Worm (Caenorhabditis elegans) whole organism, L2 larva: Measurements from ENCODE around the gene srj-42.
A peak's percentile ranks its signal among the peaks of the same experiment; 100 is the strongest.

Source experiments
- C34F6.9 ChIP-seq: fragments of 150-350 bp; optimal IDR thresholded peaks from 2 replicates; lab custom pipeline; 2014; ENCODE audit warnings: missing biosample characterization, missing genetic modification characterization
- F13H6.1 ChIP-seq: sonication (generic microtip); optimal IDR thresholded peaks from 2 replicates; lab custom pipeline; 2016; ENCODE audit warnings: missing genetic modification characterization, missing compliant biosample characterization
- R02D3.7 ChIP-seq: fragments of 150-350 bp; optimal IDR thresholded peaks from 2 replicates; lab custom pipeline; 2014; ENCODE audit warnings: missing biosample characterization, missing genetic modification characterization
- alr-1 ChIP-seq: fragments of 150-350 bp; optimal IDR thresholded peaks from 2 replicates; lab custom pipeline; 2014; ENCODE audit warnings: missing biosample characterization, missing genetic modification characterization
- ama-1 ChIP-seq: fragments of 150-350 bp; optimal IDR thresholded peaks from 2 replicates; lab custom pipeline; 2018; ENCODE audit warnings: inconsistent platforms
- blmp-1 ChIP-seq: sonication (generic microtip); optimal IDR thresholded peaks from 2 replicates; lab custom pipeline; 2017; ENCODE audit warnings: missing genetic modification characterization, mild to moderate bottlenecking, missing compliant biosample characterization, antibody characterized with exemption, moderate library complexity; ENCODE audit not compliant: insufficient read depth
- ceh-16 ChIP-seq: fragments of 150-350 bp; optimal IDR thresholded peaks from 2 replicates; lab custom pipeline; 2014; ENCODE audit warnings: missing biosample characterization, missing genetic modification characterization
- egl-27 ChIP-seq: sonication (generic microtip); optimal IDR thresholded peaks from 3 replicates; lab custom pipeline; 2017; ENCODE audit warnings: missing biosample characterization, missing genetic modification reagents, missing genetic modification characterization
- elt-3 ChIP-seq: sonication (generic microtip); optimal IDR thresholded peaks from 2 replicates; lab custom pipeline; 2017; ENCODE audit warnings: missing biosample characterization, missing genetic modification characterization
- gmeb-1 ChIP-seq: fragments of 150-350 bp; optimal IDR thresholded peaks from 2 replicates; lab custom pipeline; 2014; ENCODE audit warnings: missing biosample characterization, missing genetic modification characterization
- lin-11 ChIP-seq: fragments of 150-350 bp; sonication (generic microtip); optimal IDR thresholded peaks from 2 replicates; lab custom pipeline; 2014; ENCODE audit warnings: missing biosample characterization, missing genetic modification characterization, inconsistent platforms, mixed read lengths
- lin-13 ChIP-seq: fragments of 150-350 bp; optimal IDR thresholded peaks from 2 replicates; lab custom pipeline; 2014; ENCODE audit warnings: missing biosample characterization, missing genetic modification reagents, missing genetic modification characterization
- lin-39 ChIP-seq: fragments of 150-350 bp; optimal IDR thresholded peaks from 2 replicates; lab custom pipeline; 2014; ENCODE audit warnings: missing biosample characterization, missing genetic modification reagents, missing genetic modification characterization
- lsy-2 ChIP-seq, 2 experiments: fragments of 150-350 bp in 1 of 2; sonication (generic microtip) in 1 of 2; optimal IDR thresholded peaks; 2 replicates each; lab custom pipeline; 2014 to 2017; ENCODE audit warnings: missing biosample characterization in 2 of 2, missing genetic modification characterization in 2 of 2
- mab-5 ChIP-seq: fragments of 150-350 bp; optimal IDR thresholded peaks from 2 replicates; lab custom pipeline; 2014; ENCODE audit warnings: missing biosample characterization, missing genetic modification characterization
- mbf-1 ChIP-seq: sonication (generic microtip); optimal IDR thresholded peaks from 2 replicates; lab custom pipeline; 2017; ENCODE audit warnings: missing biosample characterization, missing genetic modification characterization
- mdl-1 ChIP-seq, 2 experiments: fragments of 150-350 bp in 1 of 2; sonication (generic microtip) in 1 of 2; optimal IDR thresholded peaks; 2 replicates each; lab custom pipeline; 2017; ENCODE audit warnings: missing biosample characterization in 2 of 2, missing genetic modification characterization in 2 of 2
- nhr-12 ChIP-seq: fragments of 150-350 bp; optimal IDR thresholded peaks from 2 replicates; lab custom pipeline; 2014; ENCODE audit warnings: missing biosample characterization, missing genetic modification characterization
- nhr-129 ChIP-seq: fragments of 150-350 bp; optimal IDR thresholded peaks from 2 replicates; lab custom pipeline; 2014; ENCODE audit warnings: missing biosample characterization, missing genetic modification characterization
- nhr-21 ChIP-seq: fragments of 150-350 bp; optimal IDR thresholded peaks from 2 replicates; lab custom pipeline; 2014; ENCODE audit warnings: missing biosample characterization, missing genetic modification characterization
- nhr-237 ChIP-seq: fragments of 150-350 bp; optimal IDR thresholded peaks from 2 replicates; lab custom pipeline; 2014; ENCODE audit warnings: missing biosample characterization, missing genetic modification characterization
- sem-4 ChIP-seq: fragments of 150-350 bp; optimal IDR thresholded peaks from 2 replicates; lab custom pipeline; 2014; ENCODE audit warnings: missing biosample characterization, missing genetic modification reagents, missing genetic modification characterization
- skn-1 ChIP-seq: sonication (generic microtip); optimal IDR thresholded peaks from 2 replicates; lab custom pipeline; 2017; ENCODE audit warnings: missing biosample characterization, missing genetic modification characterization
- snpc-4 ChIP-seq: fragments of 150-350 bp; optimal IDR thresholded peaks from 2 replicates; lab custom pipeline; 2014; ENCODE audit warnings: missing biosample characterization, missing genetic modification characterization
- unc-55 ChIP-seq: fragments of 150-350 bp; sonication (generic microtip); optimal IDR thresholded peaks from 3 replicates; lab custom pipeline; 2014; ENCODE audit warnings: missing biosample characterization, missing genetic modification reagents, missing genetic modification characterization
- unc-62 ChIP-seq: fragments of 150-350 bp; optimal IDR thresholded peaks from 2 replicates; lab custom pipeline; 2014; ENCODE audit warnings: missing biosample characterization, missing genetic modification reagents, missing genetic modification characterization
- zag-1 ChIP-seq: fragments of 150-350 bp; optimal IDR thresholded peaks from 2 replicates; lab custom pipeline; 2014; ENCODE audit warnings: missing biosample characterization, missing genetic modification characterization
- ztf-11 ChIP-seq: sonication (generic microtip); optimal IDR thresholded peaks from 2 replicates; lab custom pipeline; 2017; ENCODE audit warnings: missing biosample characterization, missing genetic modification characterization
- ztf-4 ChIP-seq: fragments of 150-350 bp; optimal IDR thresholded peaks from 2 replicates; lab custom pipeline; 2014; ENCODE audit warnings: missing biosample characterization, missing genetic modification characterization

srj-42 gene

DNA sequence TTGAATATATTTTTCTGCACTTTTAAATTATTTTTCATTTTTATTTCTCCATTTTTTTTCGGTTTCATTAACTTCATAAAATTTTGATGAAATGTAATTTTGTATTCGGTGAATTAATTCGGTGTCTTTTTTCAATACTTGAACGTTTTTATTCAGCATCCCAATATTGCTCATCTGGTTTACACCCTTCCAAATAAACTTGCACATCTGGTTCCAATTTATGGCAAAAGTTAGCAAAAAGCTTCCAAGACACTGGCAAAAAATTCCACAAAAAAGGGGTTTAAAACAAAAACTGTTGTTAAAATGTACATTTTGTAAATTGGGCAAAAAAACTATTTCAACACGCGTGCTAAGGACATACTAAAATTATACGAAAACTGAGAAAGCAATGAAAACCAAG lies 28.2 kb upstream of the srj-42 start:
- TF ChIP-seq skn-1 (tag; lab: Kevin White, UChicago) (no peak), elt-3 (tag; lab: Kevin White, UChicago) (no peak), mdl-1 (tag; optimal IDR thresholded peaks at IDR 0.05; lab: Kevin White, UChicago) (no peak), C34F6.9 (no peak), nhr-129 (no peak), lsy-2 (tag; optimal IDR thresholded peaks at IDR 0.05; lab: Kevin White, UChicago) (no peak), ztf-4 (tag; lab: Kevin White, UChicago) (no peak), sem-4 (no peak), lin-39 (tag; lab: Kevin White, UChicago) (no peak), nhr-21 (tag; lab: Kevin White, UChicago) (no peak), ama-1 (lab: Kevin White, UChicago) (no peak), mab-5 (tag; lab: Kevin White, UChicago) (no peak), mbf-1 (tag; lab: Kevin White, UChicago) (no peak), alr-1 (tag; lab: Kevin White, UChicago) (no peak), R02D3.7 (no peak), lin-13 (GFP tag; lab: Kevin White, UChicago) (no peak), zag-1 (tag; lab: Kevin White, UChicago) (no peak)

DNA sequence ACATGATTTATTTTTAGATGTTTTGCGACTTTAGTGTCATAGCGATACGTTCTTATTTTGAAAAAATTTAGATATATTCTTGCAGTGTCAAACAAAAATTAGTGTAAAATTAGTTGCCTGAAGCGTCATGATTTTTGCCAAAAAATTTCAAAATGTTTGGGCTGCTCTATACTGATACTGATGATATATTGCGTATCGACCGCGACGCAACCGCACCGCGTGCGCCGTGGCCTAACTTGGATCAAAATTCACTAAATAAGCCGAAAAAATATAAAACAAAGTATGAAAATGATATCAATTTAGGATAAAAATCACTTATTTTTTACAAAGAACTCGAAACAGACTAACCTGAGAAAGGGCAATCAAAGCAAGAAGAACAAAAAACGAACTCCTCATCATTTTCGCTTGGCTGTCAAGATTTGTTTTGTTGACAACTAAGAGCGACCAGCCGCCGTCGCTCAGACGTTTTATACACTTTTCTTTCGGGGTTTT lies 23.4 kb upstream of the srj-42 start, which contains the start of gene ccg-1:
TSS of gene ccg-1 (minus strand) at position 442 of the 492 bp plus-strand sequence.
- TF ChIP-seq egl-27 (tag; lab: Kevin White, UChicago), result no peak
- TF ChIP-seq elt-3 (tag; lab: Kevin White, UChicago), result no peak
- peak; percentile 13 for TF ChIP-seq C34F6.9
- TF ChIP-seq ama-1 (lab: Kevin White, UChicago), result peak; percentile 60

DNA sequence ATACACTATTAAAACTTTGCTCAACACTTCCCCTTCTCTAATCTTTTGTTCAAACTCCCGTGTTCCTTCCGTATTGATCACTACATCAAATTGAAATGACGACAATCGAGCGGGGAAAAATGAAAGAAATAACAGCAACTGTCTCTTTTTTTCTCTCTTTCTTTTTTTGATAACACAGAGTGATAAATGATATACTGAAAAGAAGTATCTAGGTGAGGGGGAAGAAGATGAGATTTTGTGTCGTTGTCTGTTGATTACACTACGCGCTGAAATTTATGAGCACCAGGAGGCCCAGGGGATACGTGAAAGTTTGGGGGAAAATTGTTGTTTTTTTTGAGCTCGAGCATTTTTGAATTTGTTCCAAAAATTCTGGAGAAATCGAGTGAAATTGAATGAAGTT lies 22.0 kb upstream of the srj-42 start:
- TF ChIP-seq C34F6.9, result peak; percentile 23
- peak; percentile 9 for TF ChIP-seq mab-5 (tag; lab: Kevin White, UChicago)
- TF ChIP-seq unc-62 (GFP tag; lab: Kevin White, UChicago), result no peak

DNA sequence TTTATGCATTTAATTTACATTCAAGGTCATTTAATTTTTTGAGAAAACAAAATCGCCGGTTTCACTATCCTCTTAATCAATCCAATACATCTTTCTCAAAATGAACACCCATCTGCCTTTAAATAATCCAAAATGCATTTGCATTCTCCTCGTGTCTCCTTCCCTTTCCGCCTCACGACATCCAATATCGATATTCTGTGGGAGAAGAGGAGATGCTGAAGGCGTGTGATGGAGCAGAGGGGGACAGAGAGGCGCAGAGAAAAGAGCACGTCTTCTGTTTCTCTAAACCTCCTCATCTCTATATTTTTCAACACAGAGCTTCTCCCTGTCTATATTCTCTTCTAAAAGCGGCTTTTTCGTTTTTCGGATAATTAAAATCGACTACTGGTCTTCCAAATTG lies 7.5 kb upstream of the srj-42 start, which contains the start of gene Y73F8A.5:
TSS of gene Y73F8A.5 (plus strand) at position 321 of the 400 bp plus-strand sequence.
- TF ChIP-seq lsy-2 (tag; optimal IDR thresholded peaks at IDR 0.05; lab: Kevin White, UChicago) (no peak), ztf-11 (tag; lab: Kevin White, UChicago) (no peak), blmp-1 (tag; lab: Kevin White, UChicago) (no peak), nhr-12 (tag; lab: Kevin White, UChicago) (no peak), nhr-237 (tag; lab: Kevin White, UChicago) (no peak), unc-62 (GFP tag; lab: Kevin White, UChicago) (no peak), snpc-4 (tag; lab: Kevin White, UChicago) (no peak), zag-1 (tag; lab: Kevin White, UChicago) (no peak), mbf-1 (tag; lab: Kevin White, UChicago) (no peak), gmeb-1 (tag; lab: Kevin White, UChicago) (no peak), elt-3 (tag; lab: Kevin White, UChicago) (no peak), lin-11 (tag; lab: Kevin White, UChicago) (no peak), unc-55 (GFP tag; lab: Kevin White, UChicago) (peak; percentile 83), egl-27 (tag; lab: Kevin White, UChicago) (no peak), C34F6.9 (peak; percentile 78), F13H6.1 (tag; lab: Kevin White, UChicago) (peak; percentile 35), mdl-1 (tag; optimal IDR thresholded peaks at IDR 0.05; lab: Kevin White, UChicago) (peak in 1 of 2 experiments; percentile 10)

DNA sequence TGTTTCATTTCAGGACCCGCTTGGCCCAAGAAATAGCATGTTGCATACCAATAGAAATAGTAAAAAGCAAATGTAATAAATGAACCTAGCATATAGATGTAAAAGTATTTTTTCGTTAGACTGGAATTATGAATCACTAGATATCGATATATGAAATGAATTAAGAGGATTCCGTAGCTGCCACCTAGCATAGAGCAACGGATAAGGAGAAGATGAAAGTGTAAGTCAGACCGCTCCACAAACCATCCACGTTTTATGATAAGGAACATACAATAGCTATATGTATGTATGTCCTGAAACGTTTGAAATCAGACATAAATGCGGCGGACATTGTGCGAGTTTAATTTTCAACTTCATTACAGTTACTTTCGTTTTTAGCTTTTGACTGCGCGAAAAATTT lies 982 bp downstream of the srj-42 start:
- TF ChIP-seq ceh-16 (tag; lab: Kevin White, UChicago), result no peak
- TF ChIP-seq, all 48 proteins: peak for 0

DNA sequence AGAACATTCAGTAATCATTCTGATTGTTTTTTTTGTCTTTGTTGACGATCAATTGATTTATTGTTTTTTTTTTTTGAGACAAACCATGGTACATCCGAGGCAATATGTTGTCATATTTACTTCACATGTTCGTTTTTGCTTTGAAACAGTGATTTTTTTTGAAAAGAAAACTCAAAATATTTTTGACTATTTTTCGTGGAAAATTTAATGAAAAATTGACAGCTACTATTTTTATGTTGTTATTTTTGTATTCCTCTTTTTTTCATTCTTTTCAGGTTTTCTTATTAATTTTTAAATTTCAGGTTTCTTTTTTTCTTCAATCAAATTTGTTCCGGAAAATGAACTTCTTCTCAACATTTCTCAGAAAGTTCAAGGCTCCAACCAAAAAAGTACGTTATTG lies 6.4 kb downstream of the srj-42 start, which contains the start of gene Y73F8A.36:
TSS of gene Y73F8A.36 (plus strand) at position 301 of the 400 bp plus-strand sequence.
- no peak for TF ChIP-seq egl-27 (tag; lab: Kevin White, UChicago)
- TF ChIP-seq, all 48 proteins: peak for 0
